Fruit fly (Drosophila melanogaster): Measurements from ENCODE around the gene CG5783.

Gene CG5783

dm6 chr2L:18186695-18187094 lies 30.9 kb downstream of the CG5783 start (continued):
- TF ChIP-seq CG10209 (GFP tag; optimal IDR thresholded peaks at IDR 0.05) = peak; percentile 1
- peak; percentile 32 for TF ChIP-seq caup (GFP tag; optimal IDR thresholded peaks at IDR 0.05; ENCODE audit: severe bottlenecking)
- TF ChIP-seq HmgZ (tag; optimal IDR thresholded peaks at IDR 0.05) = no peak
- peak; percentile 17 for TF ChIP-seq lilli (GFP tag; optimal IDR thresholded peaks at IDR 0.05)
- peak; percentile 21; the same call in 1 of the 2 replicates for TF ChIP-seq lmd (GFP tag; IDR thresholded peaks at IDR 0.05)
- TF ChIP-seq Lpt (GFP tag; optimal IDR thresholded peaks at IDR 0.05) = no peak
- TF ChIP-seq p53 (GFP tag; optimal IDR thresholded peaks at IDR 0.05) = no peak
- peak in 1 of 2 experiments; percentile 20 for TF ChIP-seq Pdp1 (GFP tag; optimal IDR thresholded peaks at IDR 0.05)
- peak; percentile 1 for TF ChIP-seq CG17385 (GFP tag; optimal IDR thresholded peaks at IDR 0.05)
- TF ChIP-seq Awh (GFP tag; IDR thresholded peaks at IDR 0.05) = no peak
- TF ChIP-seq CG8290 (GFP tag; optimal IDR thresholded peaks at IDR 0.05) = no peak
- TF ChIP-seq CG8290 (tag; optimal IDR thresholded peaks at IDR 0.05) = peak in 1 of 2 experiments; percentile 39
- TF ChIP-seq mam (GFP tag; optimal IDR thresholded peaks at IDR 0.05) = peak; percentile 20
- peak; percentile 0 for TF ChIP-seq CG7556 (GFP tag; optimal IDR thresholded peaks at IDR 0.05)
- 0 out of 3 replicates have a peak, but pooled peaks have one; percentile 43 for TF ChIP-seq ci (GFP tag; IDR thresholded peaks at IDR 0.05)
- peak; percentile 6 for TF ChIP-seq HHEX (GFP tag; optimal IDR thresholded peaks at IDR 0.05)
- no peak for TF ChIP-seq zen2 (GFP tag; IDR thresholded peaks at IDR 0.05; ENCODE audit: partially characterized antibody)
- TF ChIP-seq CG9932 (GFP tag; IDR thresholded peaks at IDR 0.05) = peak; percentile 17; the same call in 1 of the 2 replicates
- peak; percentile 19 for TF ChIP-seq Oli (tag; optimal IDR thresholded peaks at IDR 0.05)
- 0 out of 2 replicates have a peak, but pooled peaks have one; percentile 9 for TF ChIP-seq E2f1 (GFP tag; IDR thresholded peaks at IDR 0.05)
- peak in 1 of 2 experiments; percentile 27 for TF ChIP-seq Hr51 (GFP tag; optimal IDR thresholded peaks at IDR 0.05)
- peak; percentile 8 for TF ChIP-seq CG4820 (GFP tag; optimal IDR thresholded peaks at IDR 0.05)
- TF ChIP-seq dmrt99B (tag; optimal IDR thresholded peaks at IDR 0.05) = peak; percentile 38
- no peak for TF ChIP-seq H15 (GFP tag; IDR thresholded peaks at IDR 0.05)
- peak; percentile 10 for TF ChIP-seq jumu (GFP tag; optimal IDR thresholded peaks at IDR 0.05)
- TF ChIP-seq Camta (GFP tag; optimal IDR thresholded peaks at IDR 0.05) = no peak
- no peak for TF ChIP-seq CG14014 (GFP tag; IDR thresholded peaks at IDR 0.05)
- TF ChIP-seq CG15269 (tag; optimal IDR thresholded peaks at IDR 0.05) = peak; percentile 27
- TF ChIP-seq wdn (GFP tag; IDR thresholded peaks at IDR 0.05) = 0 out of 2 replicates have a peak, but pooled peaks have one; percentile 22
- no peak for TF ChIP-seq Sry-δ (GFP tag; optimal IDR thresholded peaks at IDR 0.05)
- 0 out of 2 replicates have a peak, but pooled peaks have one; percentile 9 for TF ChIP-seq CG32772 (GFP tag; IDR thresholded peaks at IDR 0.05)
- TF ChIP-seq ind (GFP tag; optimal IDR thresholded peaks at IDR 0.05) = peak; percentile 19
- 0 out of 3 replicates have a peak, but pooled peaks have one; percentile 18 for TF ChIP-seq CG11093 (GFP tag; IDR thresholded peaks at IDR 0.05)
- TF ChIP-seq CG34422 (GFP tag; IDR thresholded peaks at IDR 0.05) = 0 out of 3 replicates have a peak, but pooled peaks have one; percentile 22
- peak; percentile 33 for TF ChIP-seq Hmr (GFP tag; optimal IDR thresholded peaks at IDR 0.05)
- TF ChIP-seq bsh (GFP tag; optimal IDR thresholded peaks at IDR 0.05) = no peak
- peak; percentile 16 for TF ChIP-seq Hsf (GFP tag; optimal IDR thresholded peaks at IDR 0.05)
- peak; percentile 29 for TF ChIP-seq Meics (GFP tag; optimal IDR thresholded peaks at IDR 0.05)
- TF ChIP-seq knrl (GFP tag; IDR thresholded peaks at IDR 0.05; ENCODE audit: partially characterized antibody) = no peak
- peak; percentile 14 for TF ChIP-seq CG30403 (GFP tag; optimal IDR thresholded peaks at IDR 0.05)
- TF ChIP-seq ranshi (GFP tag; IDR thresholded peaks at IDR 0.05) = no peak
- TF ChIP-seq CG15514 (GFP tag; optimal IDR thresholded peaks at IDR 0.05) = peak; percentile 24
- peak in 1 of 2 experiments; percentile 0 for TF ChIP-seq dpn (GFP tag; optimal IDR thresholded peaks at IDR 0.05)
- TF ChIP-seq pan (optimal IDR thresholded peaks at IDR 0.05) = no peak
- TF ChIP-seq pan (GFP tag; optimal IDR thresholded peaks at IDR 0.05 in 1 of 2, IDR thresholded peaks at IDR 0.05 in 1 of 2) = peak in 1 of 2 experiments; percentile 40
- peak; percentile 0 for TF ChIP-seq slp2 (GFP tag; optimal IDR thresholded peaks at IDR 0.05)

Measured in whole organism, embryonic.